Fruit fly (Drosophila melanogaster) whole organism, embryonic: Measurements from ENCODE around the gene CG13924.

Source experiments
- Asciz ChIP-seq: fragments of 200-800 bp; sonication (Bioruptor generic); optimal IDR thresholded peaks from 2 replicates; lab custom pipeline; 2017; ENCODE audit warnings: missing biosample characterization, mild to moderate bottlenecking, missing genetic modification characterization, missing genetic modification reagents
- B-H1 ChIP-seq: fragments of 200-800 bp; sonication (Bioruptor generic); IDR thresholded peaks from 3 replicates; pipeline ENCODE4 v1.3.6; 2022; ENCODE audit warnings: missing biosample characterization, missing genetic modification characterization
- C15 ChIP-seq: fragments of 200-800 bp; sonication (Bioruptor generic); IDR thresholded peaks from 3 replicates; pipeline ENCODE4 v1.3.6; 2022; ENCODE audit warnings: missing biosample characterization, missing genetic modification characterization
- CG1024 ChIP-seq: fragments of 200-800 bp; sonication (Bioruptor generic); IDR thresholded peaks from 2 replicates; pipeline ENCODE4 v1.3.6; 2022; ENCODE audit warnings: missing biosample characterization, missing genetic modification characterization
- CG10543 ChIP-seq: fragments of 200-800 bp; sonication (Bioruptor generic); optimal IDR thresholded peaks from 3 replicates; lab custom pipeline; 2017; ENCODE audit warnings: missing biosample characterization, mild to moderate bottlenecking, missing genetic modification characterization, moderate library complexity
- CG11696 ChIP-seq: fragments of 200-800 bp; sonication (Bioruptor generic); IDR thresholded peaks from 2 replicates; pipeline ENCODE4 v1.3.6; 2022; ENCODE audit warnings: missing biosample characterization, missing genetic modification characterization
- CG12659 ChIP-seq: fragments of 200-800 bp; sonication (Bioruptor generic); optimal IDR thresholded peaks from 3 replicates; lab custom pipeline; 2017; ENCODE audit warnings: mild to moderate bottlenecking, missing biosample characterization, missing genetic modification reagents, missing genetic modification characterization
- CG13296 ChIP-seq: fragments of 200-800 bp; sonication (Bioruptor generic); optimal IDR thresholded peaks from 3 replicates; lab custom pipeline; 2018; ENCODE audit warnings: missing biosample characterization, mild to moderate bottlenecking, missing genetic modification characterization
- CG13424 ChIP-seq: fragments of 200-800 bp; sonication (Bioruptor generic); optimal IDR thresholded peaks from 2 replicates; lab custom pipeline; 2019; ENCODE audit warnings: missing biosample characterization, mild to moderate bottlenecking, missing genetic modification characterization, moderate library complexity
- CG14050 ChIP-seq: fragments of 200-800 bp; sonication (Bioruptor generic); IDR thresholded peaks from 3 replicates; pipeline ENCODE4 v1.3.6; 2022; ENCODE audit warnings: missing biosample characterization, missing genetic modification characterization
- CG16863 ChIP-seq: fragments of 200-800 bp; sonication (Bioruptor generic); optimal IDR thresholded peaks from 3 replicates; lab custom pipeline; 2016; ENCODE audit warnings: missing biosample characterization, missing genetic modification characterization
- CG18476 ChIP-seq: fragments of 200-800 bp; sonication (Bioruptor generic); optimal IDR thresholded peaks from 2 replicates; lab custom pipeline; 2016; ENCODE audit warnings: missing biosample characterization, mild to moderate bottlenecking, missing genetic modification characterization
- CG31388 ChIP-seq: fragments of 200-800 bp; sonication (Bioruptor generic); optimal IDR thresholded peaks from 2 replicates; lab custom pipeline; 2016; ENCODE audit warnings: missing biosample characterization, missing genetic modification characterization
- CG32532 ChIP-seq: fragments of 200-800 bp; sonication (Bioruptor generic); IDR thresholded peaks from 2 replicates; pipeline ENCODE4 v1.3.6; 2022; ENCODE audit warnings: missing biosample characterization, missing genetic modification characterization
- CG3281 ChIP-seq: fragments of 200-800 bp; sonication (Bioruptor generic); optimal IDR thresholded peaks from 3 replicates; lab custom pipeline; 2017; ENCODE audit warnings: missing biosample characterization, mild to moderate bottlenecking, missing genetic modification characterization
- CG4328 ChIP-seq: fragments of 200-800 bp; sonication (Bioruptor generic); optimal IDR thresholded peaks from 3 replicates; lab custom pipeline; 2017; ENCODE audit warnings: missing biosample characterization, missing genetic modification reagents, missing genetic modification characterization
- CG4404 ChIP-seq: fragments of 200-800 bp; sonication (Bioruptor generic); IDR thresholded peaks from 2 replicates; pipeline ENCODE4 v1.3.6; 2022; ENCODE audit warnings: missing biosample characterization, missing genetic modification characterization
- CG4617 ChIP-seq: fragments of 200-800 bp; sonication (Bioruptor generic); optimal IDR thresholded peaks from 3 replicates; lab custom pipeline; 2016; ENCODE audit warnings: missing biosample characterization, missing genetic modification characterization, borderline replicate concordance
- CG4707 ChIP-seq: fragments of 200-800 bp; sonication (Bioruptor generic); optimal IDR thresholded peaks from 2 replicates; lab custom pipeline; 2018; ENCODE audit warnings: missing biosample characterization, mild to moderate bottlenecking, missing genetic modification characterization, moderate library complexity
- CG5953 ChIP-seq: fragments of 200-800 bp; sonication (Bioruptor generic); IDR thresholded peaks from 2 replicates; pipeline ENCODE4 v1.3.6; 2022; ENCODE audit warnings: missing biosample characterization, missing genetic modification characterization
- CG7357 ChIP-seq: fragments of 200-800 bp; sonication (Bioruptor generic); IDR thresholded peaks from 3 replicates; pipeline ENCODE4 v1.3.6; 2022; ENCODE audit warnings: missing biosample characterization, missing genetic modification characterization
- CG7372 ChIP-seq: fragments of 200-800 bp; sonication (Bioruptor generic); IDR thresholded peaks from 2 replicates; pipeline ENCODE4 v1.3.6; 2022; ENCODE audit warnings: missing biosample characterization, missing genetic modification characterization
- CG8281 ChIP-seq: fragments of 200-800 bp; sonication (Bioruptor generic); optimal IDR thresholded peaks from 2 replicates; lab custom pipeline; 2018; ENCODE audit warnings: missing biosample characterization, mild to moderate bottlenecking, missing genetic modification characterization, moderate library complexity
- CG8944 ChIP-seq: fragments of 200-800 bp; sonication (Bioruptor generic); optimal IDR thresholded peaks from 3 replicates; lab custom pipeline; 2016; ENCODE audit warnings: missing biosample characterization, missing genetic modification characterization
- CG9609 ChIP-seq: fragments of 200-800 bp; sonication (Bioruptor generic); optimal IDR thresholded peaks from 3 replicates; lab custom pipeline; 2016; ENCODE audit warnings: missing biosample characterization, missing genetic modification characterization
- CG9727 ChIP-seq: fragments of 200-800 bp; sonication (Bioruptor generic); optimal IDR thresholded peaks from 3 replicates; lab custom pipeline; 2017; ENCODE audit warnings: missing biosample characterization, mild to moderate bottlenecking, missing genetic modification characterization
- CG9817 ChIP-seq: fragments of 200-800 bp; sonication (Bioruptor generic); optimal IDR thresholded peaks from 2 replicates; lab custom pipeline; 2018; ENCODE audit warnings: missing biosample characterization, mild to moderate bottlenecking, missing genetic modification characterization, moderate library complexity
- Chrac-16 ChIP-seq: fragments of 200-800 bp; sonication (Bioruptor generic); optimal IDR thresholded peaks from 3 replicates; lab custom pipeline; 2016; ENCODE audit warnings: missing biosample characterization, missing genetic modification characterization
- D ChIP-seq, 2 experiments: fragments of 200-800 bp in 1 of 2; fragments of >200 bp in 1 of 2; sonication (Bioruptor generic) in 1 of 2; optimal IDR thresholded peaks; 2 replicates in 1 of 2; 3 replicates in 1 of 2; lab custom pipeline; 2017; ENCODE audit warnings: mild to moderate bottlenecking in 1 of 2, missing biosample characterization in 1 of 2, missing genetic modification characterization in 1 of 2, missing genetic modification reagents in 1 of 2
- HLH54F ChIP-seq: fragments of 200-800 bp; sonication (Bioruptor generic); optimal IDR thresholded peaks from 3 replicates; lab custom pipeline; 2016; ENCODE audit warnings: missing biosample characterization, missing genetic modification characterization
- Lim3 ChIP-seq: fragments of 200-800 bp; sonication (Bioruptor generic); IDR thresholded peaks from 2 replicates; pipeline ENCODE4 v1.3.6; 2022; ENCODE audit warnings: missing biosample characterization, missing genetic modification characterization
- MTF-1 ChIP-seq: fragments of 200-800 bp; sonication (Bioruptor generic); optimal IDR thresholded peaks from 2 replicates; lab custom pipeline; 2018; ENCODE audit warnings: missing biosample characterization, mild to moderate bottlenecking, missing genetic modification characterization, borderline replicate concordance
- Neu2 ChIP-seq: fragments of 200-800 bp; sonication (Bioruptor generic); optimal IDR thresholded peaks from 3 replicates; lab custom pipeline; 2016; ENCODE audit warnings: missing biosample characterization, missing genetic modification characterization, borderline replicate concordance
- Sox102F ChIP-seq: fragments of 200-800 bp; sonication (Bioruptor generic); optimal IDR thresholded peaks from 2 replicates; lab custom pipeline; 2018; ENCODE audit warnings: missing biosample characterization, mild to moderate bottlenecking, missing genetic modification characterization, moderate library complexity
- Taf1 ChIP-seq: fragments of 200-800 bp; sonication (Bioruptor generic); IDR thresholded peaks from 2 replicates; pipeline ENCODE4 v1.3.6; 2022; ENCODE audit warnings: missing biosample characterization, missing genetic modification characterization
- abd-A ChIP-seq: fragments of 200-800 bp; sonication (Bioruptor generic); optimal IDR thresholded peaks from 3 replicates; lab custom pipeline; 2019; ENCODE audit warnings: missing biosample characterization, mild to moderate bottlenecking, missing genetic modification characterization, moderate library complexity
- az2 ChIP-seq: fragments of 200-800 bp; sonication (Bioruptor generic); optimal IDR thresholded peaks from 3 replicates; lab custom pipeline; 2016; ENCODE audit warnings: missing biosample characterization, missing genetic modification characterization
- cg ChIP-seq: fragments of 200-800 bp; sonication (Bioruptor generic); optimal IDR thresholded peaks from 3 replicates; lab custom pipeline; 2019; ENCODE audit warnings: missing biosample characterization, mild to moderate bottlenecking, missing genetic modification characterization, moderate library complexity
- dmrt99B ChIP-seq: fragments of 200-800 bp; sonication (Bioruptor generic); optimal IDR thresholded peaks from 2 replicates; lab custom pipeline; 2018; ENCODE audit warnings: missing biosample characterization, mild to moderate bottlenecking, missing genetic modification characterization, moderate library complexity
- en ChIP-seq: fragments of 200-800 bp; sonication (Bioruptor generic); optimal IDR thresholded peaks from 2 replicates; lab custom pipeline; 2016; ENCODE audit warnings: missing biosample characterization, missing genetic modification characterization
- grau ChIP-seq: fragments of 200-800 bp; optimal IDR thresholded peaks from 3 replicates; lab custom pipeline; 2019; ENCODE audit warnings: missing biosample characterization, mild to moderate bottlenecking, missing genetic modification characterization, moderate library complexity
- ham ChIP-seq: fragments of 200-800 bp; sonication (Bioruptor generic); IDR thresholded peaks from 2 replicates; pipeline ENCODE4 v1.3.6; 2022; ENCODE audit warnings: missing biosample characterization, missing genetic modification characterization
- hb ChIP-seq: fragments of 200-800 bp; sonication (Bioruptor generic); IDR thresholded peaks from 3 replicates; pipeline ENCODE4 v1.3.6; 2022; ENCODE audit warnings: missing biosample characterization, missing genetic modification characterization; ENCODE audit not compliant: partially characterized antibody
- mam ChIP-seq: fragments of 200-800 bp; sonication (Bioruptor generic); optimal IDR thresholded peaks from 3 replicates; lab custom pipeline; 2016; ENCODE audit warnings: missing biosample characterization, missing genetic modification characterization
- odd ChIP-seq: fragments of 200-800 bp; sonication (Bioruptor generic); optimal IDR thresholded peaks from 2 replicates; lab custom pipeline; 2017; ENCODE audit warnings: missing biosample characterization, mild to moderate bottlenecking, missing genetic modification characterization
- pfk ChIP-seq: fragments of 200-800 bp; sonication (Bioruptor generic); optimal IDR thresholded peaks from 2 replicates; lab custom pipeline; 2018; ENCODE audit warnings: missing biosample characterization, mild to moderate bottlenecking, missing genetic modification characterization, moderate library complexity
- pho ChIP-seq: fragments of 200-800 bp; sonication (Bioruptor generic); optimal IDR thresholded peaks from 2 replicates; lab custom pipeline; 2016; ENCODE audit warnings: missing biosample characterization, missing genetic modification characterization
- pros ChIP-seq: fragments of 200-800 bp; sonication (Bioruptor generic); optimal IDR thresholded peaks from 3 replicates; lab custom pipeline; 2019; ENCODE audit warnings: missing biosample characterization, mild to moderate bottlenecking, missing genetic modification characterization, moderate library complexity
- slou ChIP-seq: fragments of 200-800 bp; sonication (Bioruptor generic); optimal IDR thresholded peaks from 3 replicates; lab custom pipeline; 2016; ENCODE audit warnings: missing biosample characterization, missing genetic modification characterization
- trem ChIP-seq: fragments of 200-800 bp; optimal IDR thresholded peaks from 3 replicates; lab custom pipeline; 2019; ENCODE audit warnings: missing biosample characterization, mild to moderate bottlenecking, missing genetic modification characterization, moderate library complexity

CG13924 gene

DNA sequence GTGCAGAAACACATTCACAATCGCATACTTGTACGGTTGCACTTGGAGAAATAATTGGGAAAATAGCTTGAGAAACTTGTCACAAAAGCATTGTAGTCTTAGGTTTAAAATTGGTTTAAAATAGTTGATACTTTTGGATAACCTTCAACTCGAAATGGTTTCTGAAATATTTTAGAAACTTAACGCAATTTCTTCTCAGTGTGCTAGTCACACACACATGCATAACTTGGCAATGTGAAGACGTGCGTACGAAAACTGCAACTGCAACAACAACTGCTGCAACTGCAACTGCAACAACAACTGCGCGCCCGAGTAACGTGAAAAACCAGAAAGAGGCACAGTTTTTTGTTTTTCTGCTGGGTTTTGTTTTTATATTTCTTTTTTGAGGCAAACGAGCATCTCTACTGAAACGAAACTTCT, 16.3 kb downstream of the CG13924 start (continued):
- TF ChIP-seq CG4707 (GFP tag; lab: Kevin White, UChicago) (peak; percentile 72), CG31388 (GFP tag; lab: Kevin White, UChicago) (peak; percentile 71), CG8944 (GFP tag; lab: Kevin White, UChicago) (peak; percentile 74), hb (GFP tag; lab: Robert Waterston, UW) (no peak), CG10543 (GFP tag; lab: Kevin White, UChicago) (no peak), pros (GFP tag; lab: Kevin White, UChicago) (no peak), Taf1 (GFP tag; lab: Robert Waterston, UW) (no peak), B-H1 (GFP tag; lab: Robert Waterston, UW) (peak; percentile 73), pfk (GFP tag; lab: Kevin White, UChicago) (no peak), CG13296 (GFP tag; lab: Kevin White, UChicago) (peak; percentile 49), CG32532 (GFP tag; lab: Robert Waterston, UW) (no peak; the same call in 1 of the 2 replicates), CG11696 (GFP tag; lab: Robert Waterston, UW) (peak; percentile 73), Asciz (GFP tag; lab: Kevin White, UChicago) (peak; percentile 85), CG9817 (tag; lab: Kevin White, UChicago) (peak; percentile 56), CG7357 (peak; percentile 51; the same call in 1 of the 3 replicates), CG1024 (peak; percentile 86), CG14050 (GFP tag; lab: Robert Waterston, UW) (peak; percentile 74), CG4617 (GFP tag; lab: Kevin White, UChicago) (peak; percentile 32), odd (GFP tag; lab: Kevin White, UChicago) (peak; percentile 55), CG7372 (GFP tag; lab: Robert Waterston, UW) (peak; percentile 73), CG18476 (peak; percentile 77), pho (GFP tag; lab: Kevin White, UChicago) (peak; percentile 40), CG13424 (tag; lab: Kevin White, UChicago) (peak; percentile 86), CG3281 (peak; percentile 12), cg (GFP tag; lab: Kevin White, UChicago) (peak; percentile 52), HLH54F (GFP tag; lab: Kevin White, UChicago) (peak; percentile 42), CG12659 (GFP tag; lab: Kevin White, UChicago) (peak; percentile 66), CG4328 (peak; percentile 42), D (optimal IDR thresholded peaks at IDR 0.05; lab: Kevin White, UChicago) (no peak), D (GFP tag; optimal IDR thresholded peaks at IDR 0.05; lab: Kevin White, UChicago) (peak; percentile 84), abd-A (tag; lab: Kevin White, UChicago) (no peak), CG5953 (peak; percentile 77), CG16863 (GFP tag; lab: Kevin White, UChicago) (peak; percentile 89), CG9727 (GFP tag; lab: Kevin White, UChicago) (peak; percentile 91), trem (tag; lab: Kevin White, UChicago) (peak; percentile 83), ham (GFP tag; lab: Robert Waterston, UW) (no peak), MTF-1 (GFP tag; lab: Kevin White, UChicago) (peak; percentile 82), grau (tag; lab: Kevin White, UChicago) (peak; percentile 74), Neu2 (GFP tag; lab: Kevin White, UChicago) (peak; percentile 65), en (GFP tag; lab: Kevin White, UChicago) (peak; percentile 78), Lim3 (GFP tag; lab: Robert Waterston, UW) (0 out of 2 replicates have a peak, but pooled peaks have one; percentile 46), Sox102F (GFP tag; lab: Kevin White, UChicago) (peak; percentile 91), CG8281 (peak; percentile 64), slou (GFP tag; lab: Kevin White, UChicago) (no peak), C15 (GFP tag; lab: Robert Waterston, UW) (peak; percentile 25; the same call in 1 of the 3 replicates), CG4404 (peak; percentile 88), Chrac-16 (GFP tag; lab: Kevin White, UChicago) (peak; percentile 81), dmrt99B (tag; lab: Kevin White, UChicago) (peak; percentile 91), mam (GFP tag; lab: Kevin White, UChicago) (peak; percentile 39), az2 (GFP tag; lab: Kevin White, UChicago) (peak; percentile 87), CG9609 (GFP tag; lab: Kevin White, UChicago) (peak; percentile 79)
